Worm (Caenorhabditis elegans): ENCODE results near the gene M02B1.4.

M02B1.4 gene

ce11 chrIV:12831609-12832500, 6.7 kb upstream of the M02B1.4 start (continued):
- TF ChIP-seq ceh-82 (tag; optimal IDR thresholded peaks at IDR 0.05) (no peak), nhr-10 (tag; optimal IDR thresholded peaks at IDR 0.05) (no peak), lin-39 (tag; optimal IDR thresholded peaks at IDR 0.05) (no peak), nhr-129 (tag; optimal IDR thresholded peaks at IDR 0.05) (peak; percentile 19), sma-9 (GFP tag; optimal IDR thresholded peaks at IDR 0.05) (no peak), sma-9 (tag; optimal IDR thresholded peaks at IDR 0.05) (no peak), ama-1 (optimal IDR thresholded peaks at IDR 0.05) (no peak), ceh-16 (tag; optimal IDR thresholded peaks at IDR 0.05) (no peak), nhr-21 (tag; optimal IDR thresholded peaks at IDR 0.05) (no peak), lsy-2 (tag; optimal IDR thresholded peaks at IDR 0.05) (peak; percentile 28 to 64)

- TF ChIP-seq unc-55 (GFP tag; optimal IDR thresholded peaks at IDR 0.05) (peak; percentile 50), nhr-129 (tag; optimal IDR thresholded peaks at IDR 0.05) (peak; percentile 27), C34F6.9 (tag; optimal IDR thresholded peaks at IDR 0.05) (peak; percentile 27), lsy-2 (tag; optimal IDR thresholded peaks at IDR 0.05) (peak in 1 of 2 experiments; percentile 22), ZK546.5 (tag; optimal IDR thresholded peaks at IDR 0.05) (no peak)
These were observed 5.8 kb upstream of the M02B1.4 start for ce11 chrIV:12830829-12831392.

- TF ChIP-seq elt-3 (tag; optimal IDR thresholded peaks at IDR 0.05) (no peak), nhr-23 (tag; optimal IDR thresholded peaks at IDR 0.05) (no peak), unc-62 (GFP tag; optimal IDR thresholded peaks at IDR 0.05) (no peak), ztf-4 (tag; optimal IDR thresholded peaks at IDR 0.05) (no peak), sma-9 (GFP tag; optimal IDR thresholded peaks at IDR 0.05) (no peak), sma-9 (tag; optimal IDR thresholded peaks at IDR 0.05) (no peak), egl-27 (tag; optimal IDR thresholded peaks at IDR 0.05) (no peak), nhr-129 (tag; optimal IDR thresholded peaks at IDR 0.05) (no peak), C34F6.9 (tag; optimal IDR thresholded peaks at IDR 0.05) (peak; percentile 9), nhr-6 (tag; optimal IDR thresholded peaks at IDR 0.05) (no peak), fos-1 (tag; optimal IDR thresholded peaks at IDR 0.05) (no peak), sem-4 (tag; optimal IDR thresholded peaks at IDR 0.05) (no peak), unc-55 (GFP tag; optimal IDR thresholded peaks at IDR 0.05) (peak; percentile 61)
These were observed 7.6 kb downstream of the M02B1.4 start for ce11 chrIV:12817539-12817938.

- no peak for TF ChIP-seq blmp-1 (tag; optimal IDR thresholded peaks at IDR 0.05; ENCODE audit: insufficient read depth)
- no peak for TF ChIP-seq alr-1 (tag; optimal IDR thresholded peaks at IDR 0.05)
- TF ChIP-seq nhr-11 (tag; optimal IDR thresholded peaks at IDR 0.05): no peak
- TF ChIP-seq zag-1 (tag; optimal IDR thresholded peaks at IDR 0.05): no peak
- TF ChIP-seq F13H6.1 (tag; optimal IDR thresholded peaks at IDR 0.05): no peak
- TF ChIP-seq nhr-129 (tag; optimal IDR thresholded peaks at IDR 0.05): peak; percentile 3
These were observed 8.5 kb downstream of the M02B1.4 start for ce11 chrIV:12816636-12817035.

- TF ChIP-seq nhr-129 (tag; optimal IDR thresholded peaks at IDR 0.05): no peak
- TF ChIP-seq elt-3 (tag; optimal IDR thresholded peaks at IDR 0.05): no peak
- TF ChIP-seq sma-3 (GFP tag; optimal IDR thresholded peaks at IDR 0.05): no peak
- no peak for TF ChIP-seq ztf-4 (tag; optimal IDR thresholded peaks at IDR 0.05)
- no peak for TF ChIP-seq aly-2 (tag; optimal IDR thresholded peaks at IDR 0.05)
- no peak for TF ChIP-seq nhr-10 (tag; optimal IDR thresholded peaks at IDR 0.05)
- TF ChIP-seq lsy-2 (tag; optimal IDR thresholded peaks at IDR 0.05): no peak
- TF ChIP-seq skn-1 (tag; optimal IDR thresholded peaks at IDR 0.05): no peak
- TF ChIP-seq unc-39 (tag; optimal IDR thresholded peaks at IDR 0.05): no peak
- TF ChIP-seq mbf-1 (tag; optimal IDR thresholded peaks at IDR 0.05): no peak
- no peak for TF ChIP-seq gmeb-1 (tag; optimal IDR thresholded peaks at IDR 0.05)
- no peak for TF ChIP-seq nhr-77 (tag; optimal IDR thresholded peaks at IDR 0.05)
- TF ChIP-seq fos-1 (tag; optimal IDR thresholded peaks at IDR 0.05): no peak
- TF ChIP-seq ZK546.5 (tag; optimal IDR thresholded peaks at IDR 0.05): no peak
- no peak for TF ChIP-seq peb-1 (tag; optimal IDR thresholded peaks at IDR 0.05)
- no peak for TF ChIP-seq blmp-1 (tag; optimal IDR thresholded peaks at IDR 0.05; ENCODE audit: insufficient read depth)
- no peak for TF ChIP-seq C34F6.9 (tag; optimal IDR thresholded peaks at IDR 0.05)
- no peak for TF ChIP-seq crh-2 (tag; optimal IDR thresholded peaks at IDR 0.05)
These were observed 11.3 kb downstream of the M02B1.4 start for ce11 chrIV:12813822-12814221.

Measured in whole organism, L2 larva.